Fruit fly (Drosophila melanogaster) whole organism, adult: ENCODE measurements around the gene Hsdl2.

ENCODE experiments used
- CG11617 ChIP-seq: fragments of 200-800 bp; sonication (Bioruptor generic); optimal IDR thresholded peaks from 2 replicates; lab custom pipeline; 2017; ENCODE audit warnings: mild to moderate bottlenecking, missing biosample characterization, missing genetic modification reagents, missing genetic modification characterization
- CG12768 ChIP-seq: fragments of 200-800 bp; sonication (Bioruptor generic); optimal IDR thresholded peaks from 2 replicates; lab custom pipeline; 2017; ENCODE audit warnings: missing biosample characterization, missing genetic modification characterization, mild to moderate bottlenecking, moderate library complexity, missing genetic modification reagents
- CG14711 ChIP-seq: fragments of 200-800 bp; sonication (Bioruptor generic); optimal IDR thresholded peaks from 2 replicates; lab custom pipeline; 2018; ENCODE audit warnings: missing biosample characterization, mild to moderate bottlenecking, missing genetic modification characterization, moderate library complexity
- CG1620 ChIP-seq: fragments of 200-800 bp; sonication (Bioruptor generic); optimal IDR thresholded peaks from 2 replicates; lab custom pipeline; 2016; ENCODE audit warnings: missing biosample characterization, missing genetic modification characterization
- CG33017 ChIP-seq: fragments of 200-800 bp; sonication (Bioruptor generic); optimal IDR thresholded peaks from 2 replicates; lab custom pipeline; 2018; ENCODE audit warnings: missing biosample characterization, mild to moderate bottlenecking, missing genetic modification characterization, moderate library complexity
- CG5204 ChIP-seq: fragments of 200-800 bp; sonication (Bioruptor generic); optimal IDR thresholded peaks from 2 replicates; lab custom pipeline; 2016; ENCODE audit warnings: missing biosample characterization, missing genetic modification characterization
- CG7045 ChIP-seq: fragments of 200-800 bp; sonication (Bioruptor generic); optimal IDR thresholded peaks from 2 replicates; lab custom pipeline; 2017; ENCODE audit warnings: missing biosample characterization, mild to moderate bottlenecking, missing genetic modification characterization
- CG7101 ChIP-seq: fragments of 200-800 bp; sonication (Bioruptor generic); optimal IDR thresholded peaks from 2 replicates; lab custom pipeline; 2018; ENCODE audit warnings: missing biosample characterization, mild to moderate bottlenecking, missing genetic modification characterization, moderate library complexity
- Clk ChIP-seq: fragments of 200-800 bp; sonication (Bioruptor generic); optimal IDR thresholded peaks from 2 replicates; lab custom pipeline; 2017; ENCODE audit warnings: missing biosample characterization, missing genetic modification characterization
- Crg-1 ChIP-seq: fragments of 200-800 bp; sonication (Bioruptor generic); optimal IDR thresholded peaks from 2 replicates; lab custom pipeline; 2016; ENCODE audit warnings: missing biosample characterization, missing genetic modification characterization
- Hr96 ChIP-seq: fragments of 200-800 bp; sonication (Bioruptor generic); optimal IDR thresholded peaks from 2 replicates; lab custom pipeline; 2016; ENCODE audit warnings: missing biosample characterization, missing genetic modification characterization
- Mnt ChIP-seq: fragments of 200-800 bp; sonication (Bioruptor generic); optimal IDR thresholded peaks from 2 replicates; lab custom pipeline; 2016; ENCODE audit warnings: missing biosample characterization, mild to moderate bottlenecking, missing genetic modification characterization
- bab1 ChIP-seq: fragments of 200-800 bp; sonication (Bioruptor generic); optimal IDR thresholded peaks from 3 replicates; lab custom pipeline; 2019; ENCODE audit warnings: missing biosample characterization, mild to moderate bottlenecking, missing genetic modification characterization, moderate library complexity
- cic ChIP-seq: fragments of 200-800 bp; sonication (Bioruptor generic); optimal IDR thresholded peaks from 2 replicates; lab custom pipeline; 2017; ENCODE audit warnings: missing biosample characterization, mild to moderate bottlenecking, missing genetic modification characterization, moderate library complexity
- cnc ChIP-seq, 2 experiments: fragments of >200 bp; optimal IDR thresholded peaks; 2 replicates each; lab custom pipeline; 2017
- kay ChIP-seq: fragments of 200-800 bp; sonication (Bioruptor generic); peaks from one replicate; lab custom pipeline; 2016; ENCODE audit warnings: missing biosample characterization, missing genetic modification characterization, borderline replicate concordance
- ovo ChIP-seq: fragments of 200-800 bp; sonication (Bioruptor generic); optimal IDR thresholded peaks from 2 replicates; lab custom pipeline; 2016; ENCODE audit warnings: missing biosample characterization, missing genetic modification characterization
- pad ChIP-seq: fragments of 200-800 bp; sonication (Bioruptor generic); optimal IDR thresholded peaks from 3 replicates; lab custom pipeline; 2017; ENCODE audit warnings: missing biosample characterization, missing genetic modification characterization, mild to moderate bottlenecking, moderate library complexity, missing genetic modification reagents
- tj ChIP-seq: fragments of 200-800 bp; sonication (Bioruptor generic); optimal IDR thresholded peaks from 3 replicates; lab custom pipeline; 2017; ENCODE audit warnings: missing biosample characterization, mild to moderate bottlenecking, missing genetic modification characterization, moderate library complexity
- toe ChIP-seq: fragments of 200-800 bp; sonication (Bioruptor generic); optimal IDR thresholded peaks from 2 replicates; lab custom pipeline; 2016; ENCODE audit warnings: missing biosample characterization, missing genetic modification characterization

The Hsdl2 gene

dm6 chr3R:27706039-27706580 lies 28.8 kb downstream of the Hsdl2 start:
- peak; percentile 16 for TF ChIP-seq Hr96 (GFP tag; lab: Kevin White, UChicago)
- TF ChIP-seq CG12768 (GFP tag; lab: Kevin White, UChicago): peak; percentile 82
- TF ChIP-seq cnc (optimal IDR thresholded peaks at IDR 0.05; lab: Kevin White, UChicago): no peak
- TF ChIP-seq CG5204 (GFP tag; lab: Kevin White, UChicago): no peak
- TF ChIP-seq kay (GFP tag; lab: Kevin White, UChicago): no peak

dm6 chr3R:27706581-27707181 lies 29.4 kb downstream of the Hsdl2 start, which contains the start of the genes CROT and CG12877:
TSS of gene CROT (minus strand) at chr3R:27706751.
TSS of gene CG12877 (plus strand) at chr3R:27707100.
- TF ChIP-seq CG11617: peak; percentile 86
- TF ChIP-seq kay (GFP tag; lab: Kevin White, UChicago): peak; percentile 89
- TF ChIP-seq cic (GFP tag; lab: Kevin White, UChicago): no peak
- peak; percentile 71 for TF ChIP-seq CG7101 (tag; lab: Kevin White, UChicago)
- peak; percentile 78 for TF ChIP-seq ovo (GFP tag; lab: Kevin White, UChicago)
- TF ChIP-seq bab1 (GFP tag; lab: Kevin White, UChicago): peak; percentile 85
- peak; percentile 63 for TF ChIP-seq tj (GFP tag; lab: Kevin White, UChicago)
- peak; percentile 55 for TF ChIP-seq CG1620
- peak; percentile 65 for TF ChIP-seq CG5204 (GFP tag; lab: Kevin White, UChicago)
- peak; percentile 62 for TF ChIP-seq CG12768 (GFP tag; lab: Kevin White, UChicago)
- no peak for TF ChIP-seq cnc (optimal IDR thresholded peaks at IDR 0.05; lab: Kevin White, UChicago)
- TF ChIP-seq pad (GFP tag; lab: Kevin White, UChicago): peak; percentile 61
- peak; percentile 72 for TF ChIP-seq CG14711
- peak; percentile 70 for TF ChIP-seq Crg-1 (GFP tag; lab: Kevin White, UChicago)
- peak; percentile 43 for TF ChIP-seq Hr96 (GFP tag; lab: Kevin White, UChicago)
- peak; percentile 73 for TF ChIP-seq CG33017 (tag; lab: Kevin White, UChicago)
- peak; percentile 25 for TF ChIP-seq Mnt (GFP tag; lab: Kevin White, UChicago)
- TF ChIP-seq CG7045 (GFP tag; lab: Kevin White, UChicago): peak; percentile 86
- TF ChIP-seq toe: peak; percentile 81
- peak; percentile 58 for TF ChIP-seq Clk (GFP tag; lab: Kevin White, UChicago)
